Fruit fly (Drosophila melanogaster): ENCODE data around the gene CG11722.

CG11722 gene

DNA sequence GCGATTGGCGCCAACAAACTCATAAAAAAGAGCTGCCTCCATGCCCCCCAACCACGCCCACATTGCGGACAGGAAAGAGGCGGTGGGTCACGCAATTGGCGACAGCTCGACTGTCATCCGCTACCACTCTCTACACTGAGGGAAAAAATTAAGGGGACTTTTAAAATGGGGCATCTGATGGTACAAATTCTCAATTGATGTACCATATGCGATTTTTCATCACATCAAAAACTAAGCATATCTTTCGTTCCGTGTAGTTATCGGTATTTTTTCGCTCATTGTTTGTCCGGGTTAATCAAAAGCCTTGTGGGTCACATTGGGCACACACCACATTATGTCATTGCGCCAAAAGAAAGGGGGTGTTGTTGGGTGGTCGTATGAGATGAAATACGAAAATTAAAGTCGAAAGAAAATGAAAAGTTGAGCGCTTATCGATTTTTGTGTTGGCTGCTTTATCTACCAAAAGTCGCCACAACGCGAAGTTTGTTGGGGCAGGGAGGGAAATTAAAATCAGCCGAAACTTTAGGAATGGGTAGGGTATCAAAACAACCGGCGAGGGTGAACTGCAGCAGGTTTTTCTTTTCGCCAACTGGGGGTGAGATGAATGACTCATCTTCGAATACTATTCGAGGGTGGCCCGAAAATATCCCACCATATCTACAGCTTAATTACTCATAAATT lies 21.2 kb downstream of the CG11722 start (continued):
- no peak for TF ChIP-seq CG4360 (GFP tag; IDR thresholded peaks at IDR 0.05)
- TF ChIP-seq cwo (GFP tag; optimal IDR thresholded peaks at IDR 0.05), result peak; percentile 37
- no peak for TF ChIP-seq Hr39 (optimal IDR thresholded peaks at IDR 0.05)
- TF ChIP-seq odd (GFP tag; optimal IDR thresholded peaks at IDR 0.05), result no peak
- TF ChIP-seq bsh (GFP tag; optimal IDR thresholded peaks at IDR 0.05), result no peak
- TF ChIP-seq salm (tag; optimal IDR thresholded peaks at IDR 0.05), result no peak
- no peak for TF ChIP-seq CG12155 (GFP tag; optimal IDR thresholded peaks at IDR 0.05)
- no peak for TF ChIP-seq Bgb (GFP tag; IDR thresholded peaks at IDR 0.05; ENCODE audit: partially characterized antibody)
- TF ChIP-seq ap (GFP tag; IDR thresholded peaks at IDR 0.05), result no peak
- no peak for TF ChIP-seq CG11247 (GFP tag; IDR thresholded peaks at IDR 0.05)
- TF ChIP-seq emc (GFP tag; optimal IDR thresholded peaks at IDR 0.05), result no peak
- no peak for TF ChIP-seq yki (optimal IDR thresholded peaks at IDR 0.05)
- no peak for TF ChIP-seq Blimp-1 (GFP tag; optimal IDR thresholded peaks at IDR 0.05)
- no peak for TF ChIP-seq CG13424 (tag; optimal IDR thresholded peaks at IDR 0.05)
- TF ChIP-seq jing (GFP tag; optimal IDR thresholded peaks at IDR 0.05), result no peak
- no peak for TF ChIP-seq sr (GFP tag; IDR thresholded peaks at IDR 0.05)
- no peak for TF ChIP-seq CG5953 (GFP tag; IDR thresholded peaks at IDR 0.05)
- no peak for TF ChIP-seq shn (GFP tag; optimal IDR thresholded peaks at IDR 0.05)
- TF ChIP-seq Fer3 (tag; optimal IDR thresholded peaks at IDR 0.05), result no peak
- TF ChIP-seq h (optimal IDR thresholded peaks at IDR 0.05), result no peak
- TF ChIP-seq CG18011 (GFP tag; optimal IDR thresholded peaks at IDR 0.05), result no peak
- TF ChIP-seq CG18619 (GFP tag; optimal IDR thresholded peaks at IDR 0.05), result no peak
- peak; percentile 9 for TF ChIP-seq Dad (GFP tag; optimal IDR thresholded peaks at IDR 0.05)
- no peak for TF ChIP-seq CG4730 (GFP tag; IDR thresholded peaks at IDR 0.05)
- TF ChIP-seq HLH3B (GFP tag; IDR thresholded peaks at IDR 0.05), result peak; percentile 43
- TF ChIP-seq dmrt11E (tag; optimal IDR thresholded peaks at IDR 0.05), result no peak
- no peak for TF ChIP-seq hth (optimal IDR thresholded peaks at IDR 0.05)
- peak; percentile 12 for TF ChIP-seq Atf3 (GFP tag; optimal IDR thresholded peaks at IDR 0.05)
- TF ChIP-seq CG6683 (GFP tag; optimal IDR thresholded peaks at IDR 0.05), result no peak
- no peak for TF ChIP-seq kni (GFP tag; optimal IDR thresholded peaks at IDR 0.05)
- TF ChIP-seq CG3838 (GFP tag; optimal IDR thresholded peaks at IDR 0.05), result no peak
- TF ChIP-seq CG15696 (tag; optimal IDR thresholded peaks at IDR 0.05), result no peak
- TF ChIP-seq CG4404 (GFP tag; IDR thresholded peaks at IDR 0.05), result no peak
- no peak for TF ChIP-seq tna (GFP tag; IDR thresholded peaks at IDR 0.05; ENCODE audit: partially characterized antibody)
- TF ChIP-seq Asciz (GFP tag; optimal IDR thresholded peaks at IDR 0.05), result no peak
- peak; percentile 46 for TF ChIP-seq ind (GFP tag; optimal IDR thresholded peaks at IDR 0.05)
- TF ChIP-seq corto (GFP tag; optimal IDR thresholded peaks at IDR 0.05), result no peak
- peak; percentile 29; the same call in 1 of the 3 replicates for TF ChIP-seq so (GFP tag; IDR thresholded peaks at IDR 0.05)
- 0 out of 2 replicates have a peak, but pooled peaks have one; percentile 32 for TF ChIP-seq wdn (GFP tag; IDR thresholded peaks at IDR 0.05)
- no peak for TF ChIP-seq CG30020 (tag; optimal IDR thresholded peaks at IDR 0.05)
- TF ChIP-seq CG2875 (GFP tag; optimal IDR thresholded peaks at IDR 0.05), result no peak
- no peak for TF ChIP-seq CG11560 (tag; IDR thresholded peaks at IDR 0.05)
- no peak for TF ChIP-seq Sox100B (GFP tag; optimal IDR thresholded peaks at IDR 0.05)
- TF ChIP-seq CG4707 (GFP tag; optimal IDR thresholded peaks at IDR 0.05), result no peak
- no peak for TF ChIP-seq pfk (GFP tag; optimal IDR thresholded peaks at IDR 0.05)
- no peak for TF ChIP-seq YL-1 (GFP tag; optimal IDR thresholded peaks at IDR 0.05)
- TF ChIP-seq Sry-β (GFP tag; optimal IDR thresholded peaks at IDR 0.05), result no peak
- no peak for TF ChIP-seq CG10431 (GFP tag; optimal IDR thresholded peaks at IDR 0.05)
- no peak for TF ChIP-seq Ravus (GFP tag; IDR thresholded peaks at IDR 0.05)
- peak; percentile 31 for TF ChIP-seq zfh2 (GFP tag; optimal IDR thresholded peaks at IDR 0.05)
- TF ChIP-seq knrl (GFP tag; IDR thresholded peaks at IDR 0.05; ENCODE audit: partially characterized antibody), result no peak

Measured in whole organism, embryonic.